Worm (Caenorhabditis elegans) whole organism, late embryonic: ENCODE measurements around the gene F35C11.6.

Experiments
- C08G9.2 ChIP-seq: sonication (generic microtip); optimal IDR thresholded peaks from 2 replicates; lab custom pipeline; 2016; ENCODE audit warnings: mild to moderate bottlenecking, missing genetic modification characterization, moderate library complexity, missing compliant biosample characterization
- dve-1 ChIP-seq: sonication (generic microtip); optimal IDR thresholded peaks from 2 replicates; lab custom pipeline; 2017; ENCODE audit warnings: antibody characterized with exemption, mild to moderate bottlenecking, missing genetic modification characterization, missing compliant biosample characterization
- elt-4 ChIP-seq: sonication (generic microtip); optimal IDR thresholded peaks from 2 replicates; lab custom pipeline; 2016; ENCODE audit warnings: missing genetic modification characterization, missing compliant biosample characterization
- ets-4 ChIP-seq: sonication (generic microtip); optimal IDR thresholded peaks from 2 replicates; lab custom pipeline; 2016; ENCODE audit warnings: missing genetic modification characterization, missing compliant biosample characterization
- eyg-1 ChIP-seq: sonication (generic microtip); optimal IDR thresholded peaks from 2 replicates; lab custom pipeline; 2016; ENCODE audit warnings: missing genotype, missing genetic modification characterization, missing compliant biosample characterization
- fkh-10 ChIP-seq: fragments of 150-350 bp; optimal IDR thresholded peaks from 2 replicates; lab custom pipeline; 2014; ENCODE audit warnings: missing biosample characterization, missing genetic modification reagents, missing genetic modification characterization
- hlh-13 ChIP-seq: fragments of 200-800 bp; sonication (Bioruptor generic); optimal IDR thresholded peaks from 2 replicates; lab custom pipeline; 2018; ENCODE audit warnings: mild to moderate bottlenecking, missing genetic modification characterization, missing compliant biosample characterization
- lim-6 ChIP-seq: sonication (generic microtip); optimal IDR thresholded peaks from 2 replicates; lab custom pipeline; 2016; ENCODE audit warnings: missing genetic modification characterization, missing compliant biosample characterization
- mec-3 ChIP-seq: sonication (generic microtip); optimal IDR thresholded peaks from 2 replicates; lab custom pipeline; 2016; ENCODE audit warnings: borderline replicate concordance, missing genetic modification characterization, missing compliant biosample characterization
- pha-4 ChIP-seq: fragments of 150-350 bp; optimal IDR thresholded peaks from 2 replicates; lab custom pipeline; 2018; ENCODE audit warnings: missing biosample characterization, missing genetic modification reagents, missing genetic modification characterization
- ref-2 ChIP-seq: sonication (generic microtip); optimal IDR thresholded peaks from 2 replicates; lab custom pipeline; 2016; ENCODE audit warnings: missing genetic modification characterization, missing compliant biosample characterization
- unc-3 ChIP-seq, 2 experiments: fragments of 200-800 bp in 1 of 2; sonication (Bioruptor generic) in 1 of 2; sonication (generic microtip) in 1 of 2; conservative IDR thresholded peaks in 1 of 2; optimal IDR thresholded peaks in 1 of 2; 2 replicates each; pipeline versions ENCODE4 v1.3.6 to Lab custom; 2016 to 2022; ENCODE audit warnings: missing compliant biosample characterization in 2 of 2, missing genetic modification characterization in 2 of 2, missing genetic modification reagents in 1 of 2
- ztf-16 ChIP-seq: sonication (generic microtip); optimal IDR thresholded peaks from 2 replicates; lab custom pipeline; 2017; ENCODE audit warnings: missing genetic modification characterization, missing compliant biosample characterization

- TF ChIP-seq fkh-10 (no peak), pha-4 (tag; lab: Kevin White, UChicago) (no peak), dve-1 (tag; lab: Kevin White, UChicago) (no peak), eyg-1 (tag; lab: Kevin White, UChicago) (no peak), elt-4 (no peak), C08G9.2 (tag; lab: Kevin White, UChicago) (no peak), ets-4 (tag; lab: Kevin White, UChicago) (no peak), mec-3 (tag; lab: Kevin White, UChicago) (no peak), ref-2 (no peak), lim-6 (tag; lab: Kevin White, UChicago) (no peak), unc-3 (GFP tag; conservative IDR thresholded peaks at IDR 0.05; lab: Robert Waterston, UW) (no peak), unc-3 (tag; optimal IDR thresholded peaks at IDR 0.05; lab: Kevin White, UChicago) (no peak), ztf-16 (tag; lab: Kevin White, UChicago) (no peak), hlh-13 (GFP tag; lab: Kevin White, UChicago) (no peak)
Measured at ce11 chrII:8223945-8224344, 35.0 kb downstream of the F35C11.6 start.
